Fruit fly (Drosophila melanogaster) whole organism, embryonic: ENCODE results near the gene Sfp93F.
A peak's percentile ranks its signal among the peaks of the same experiment; 100 is the strongest.

Experiments
- CG10267 ChIP-seq: fragments of 200-800 bp; sonication (Bioruptor generic); optimal IDR thresholded peaks from 2 replicates; lab custom pipeline; 2018; ENCODE audit warnings: missing biosample characterization, mild to moderate bottlenecking, missing genetic modification characterization, moderate library complexity
- CG10321 ChIP-seq: fragments of 200-800 bp; sonication (Bioruptor generic); IDR thresholded peaks from 2 replicates; pipeline ENCODE4 v1.3.6; 2022; ENCODE audit warnings: missing biosample characterization, missing genetic modification characterization
- CG11085 ChIP-seq: fragments of 200-800 bp; sonication (Bioruptor generic); IDR thresholded peaks from 2 replicates; pipeline ENCODE4 v1.3.6; 2022; ENCODE audit warnings: missing biosample characterization, missing genetic modification characterization
- CG14667 ChIP-seq: fragments of 200-800 bp; sonication (Bioruptor generic); IDR thresholded peaks from 2 replicates; pipeline ENCODE4 v1.3.6; 2022; ENCODE audit warnings: missing biosample characterization, missing genetic modification characterization
- CG1602 ChIP-seq: fragments of 200-800 bp; sonication (Bioruptor generic); optimal IDR thresholded peaks from 3 replicates; lab custom pipeline; 2016; ENCODE audit warnings: missing biosample characterization, missing genetic modification characterization
- CG1603 ChIP-seq: fragments of 200-800 bp; sonication (Bioruptor generic); optimal IDR thresholded peaks from 2 replicates; lab custom pipeline; 2019; ENCODE audit warnings: missing biosample characterization, mild to moderate bottlenecking, missing genetic modification characterization, moderate library complexity
- CG16813 ChIP-seq: fragments of 200-800 bp; sonication (Bioruptor generic); IDR thresholded peaks from 3 replicates; pipeline ENCODE4 v1.3.6; 2022; ENCODE audit warnings: missing biosample characterization, missing genetic modification characterization; ENCODE audit not compliant: partially characterized antibody
- CG17361 ChIP-seq: fragments of 200-800 bp; sonication (Bioruptor generic); IDR thresholded peaks from 3 replicates; pipeline ENCODE4 v1.3.6; 2022; ENCODE audit warnings: missing biosample characterization, missing genetic modification characterization
- CG18262 ChIP-seq: fragments of 200-800 bp; optimal IDR thresholded peaks from 3 replicates; lab custom pipeline; 2019; ENCODE audit warnings: missing biosample characterization, mild to moderate bottlenecking, missing genetic modification characterization, moderate library complexity
- CG18599 ChIP-seq: fragments of 200-800 bp; sonication (Bioruptor generic); optimal IDR thresholded peaks from 3 replicates; lab custom pipeline; 2017; ENCODE audit warnings: missing biosample characterization, missing genetic modification characterization, mild to moderate bottlenecking, moderate library complexity, missing genetic modification reagents
- CG31441 ChIP-seq: fragments of 200-800 bp; sonication (Bioruptor generic); IDR thresholded peaks from 2 replicates; pipeline ENCODE4 v1.3.6; 2022; ENCODE audit warnings: missing biosample characterization, missing genetic modification characterization
- CG32772 ChIP-seq: fragments of 200-800 bp; sonication (Bioruptor generic); IDR thresholded peaks from 2 replicates; pipeline ENCODE4 v1.3.6; 2022; ENCODE audit warnings: missing biosample characterization, missing genetic modification characterization
- CG4424 ChIP-seq: fragments of 200-800 bp; sonication (Bioruptor generic); optimal IDR thresholded peaks from 3 replicates; lab custom pipeline; 2016; ENCODE audit warnings: missing biosample characterization, missing genetic modification characterization
- CG5180 ChIP-seq: fragments of 200-800 bp; sonication (Bioruptor generic); optimal IDR thresholded peaks from 3 replicates; lab custom pipeline; 2017; ENCODE audit warnings: missing biosample characterization, missing genetic modification characterization, mild to moderate bottlenecking, moderate library complexity, missing genetic modification reagents
- CG6254 ChIP-seq: fragments of 200-800 bp; sonication (Bioruptor generic); optimal IDR thresholded peaks from 3 replicates; lab custom pipeline; 2017; ENCODE audit warnings: mild to moderate bottlenecking, missing biosample characterization, missing genetic modification reagents, missing genetic modification characterization
- CG6683 ChIP-seq: fragments of 200-800 bp; sonication (Bioruptor generic); optimal IDR thresholded peaks from 2 replicates; lab custom pipeline; 2017; ENCODE audit warnings: missing biosample characterization, mild to moderate bottlenecking, missing genetic modification characterization, missing genetic modification reagents
- CG7357 ChIP-seq: fragments of 200-800 bp; sonication (Bioruptor generic); IDR thresholded peaks from 3 replicates; pipeline ENCODE4 v1.3.6; 2022; ENCODE audit warnings: missing biosample characterization, missing genetic modification characterization
- CG7987 ChIP-seq: fragments of 200-800 bp; sonication (Bioruptor generic); optimal IDR thresholded peaks from 2 replicates; lab custom pipeline; 2018; ENCODE audit warnings: missing biosample characterization, mild to moderate bottlenecking, missing genetic modification characterization, moderate library complexity
- CG8388 ChIP-seq: fragments of 200-800 bp; sonication (Bioruptor generic); optimal IDR thresholded peaks from 2 replicates; lab custom pipeline; 2019; ENCODE audit warnings: missing biosample characterization, mild to moderate bottlenecking, missing genetic modification characterization, moderate library complexity
- CG8478 ChIP-seq: fragments of >200 bp; optimal IDR thresholded peaks from 2 replicates; lab custom pipeline; 2018
- CG8944 ChIP-seq: fragments of 200-800 bp; sonication (Bioruptor generic); optimal IDR thresholded peaks from 3 replicates; lab custom pipeline; 2016; ENCODE audit warnings: missing biosample characterization, missing genetic modification characterization
- CG9609 ChIP-seq: fragments of 200-800 bp; sonication (Bioruptor generic); optimal IDR thresholded peaks from 3 replicates; lab custom pipeline; 2016; ENCODE audit warnings: missing biosample characterization, missing genetic modification characterization
- CG9817 ChIP-seq: fragments of 200-800 bp; sonication (Bioruptor generic); optimal IDR thresholded peaks from 2 replicates; lab custom pipeline; 2018; ENCODE audit warnings: missing biosample characterization, mild to moderate bottlenecking, missing genetic modification characterization, moderate library complexity
- E2f2 ChIP-seq: fragments of 200-800 bp; sonication (Bioruptor generic); IDR thresholded peaks from 2 replicates; pipeline ENCODE4 v1.3.6; 2022; ENCODE audit warnings: missing biosample characterization, missing genetic modification characterization
- Elba2 ChIP-seq: fragments of 200-800 bp; sonication (Bioruptor generic); optimal IDR thresholded peaks from 3 replicates; lab custom pipeline; 2016; ENCODE audit warnings: missing biosample characterization, missing genetic modification characterization
- NFAT ChIP-seq: fragments of 200-800 bp; sonication (Bioruptor generic); IDR thresholded peaks from 2 replicates; pipeline ENCODE4 v1.3.6; 2022; ENCODE audit warnings: missing biosample characterization, missing genetic modification characterization
- Rx ChIP-seq: fragments of 200-800 bp; sonication (Bioruptor generic); IDR thresholded peaks from 2 replicates; pipeline ENCODE4 v1.3.6; 2022; ENCODE audit warnings: missing biosample characterization, missing genetic modification characterization
- Stat92E ChIP-seq, 3 experiments: fragments of >200 bp in 2 of 3; fragments of 200-800 bp in 1 of 3; sonication (Bioruptor generic) in 1 of 3; optimal IDR thresholded peaks; 2 replicates each; lab custom pipeline; 2017 to 2019; ENCODE audit warnings: missing biosample characterization in 3 of 3, missing genetic modification characterization in 3 of 3, mild to moderate bottlenecking in 1 of 3, moderate library complexity in 1 of 3
- Xbp1 ChIP-seq: fragments of 200-800 bp; sonication (Bioruptor generic); optimal IDR thresholded peaks from 3 replicates; lab custom pipeline; 2016; ENCODE audit warnings: missing biosample characterization, mild to moderate bottlenecking, missing genetic modification characterization
- ab ChIP-seq: fragments of 200-800 bp; sonication (Bioruptor generic); optimal IDR thresholded peaks from 2 replicates; lab custom pipeline; 2016; ENCODE audit warnings: missing biosample characterization, missing genetic modification characterization
- ase ChIP-seq: fragments of 200-800 bp; sonication (Bioruptor generic); IDR thresholded peaks from 3 replicates; pipeline ENCODE4 v1.3.6; 2022; ENCODE audit warnings: missing biosample characterization, missing genetic modification characterization
- bcd ChIP-seq: fragments of 200-800 bp; sonication (Bioruptor generic); optimal IDR thresholded peaks from 2 replicates; lab custom pipeline; 2017; ENCODE audit warnings: missing biosample characterization, mild to moderate bottlenecking, missing genetic modification characterization
- caup ChIP-seq: fragments of 200-800 bp; sonication (Bioruptor generic); optimal IDR thresholded peaks from 3 replicates; lab custom pipeline; 2017; ENCODE audit warnings: missing biosample characterization, mild to moderate bottlenecking, missing genetic modification characterization, moderate library complexity; ENCODE audit not compliant: severe bottlenecking
- chif ChIP-seq, 2 experiments: fragments of 200-800 bp; sonication (Bioruptor generic); optimal IDR thresholded peaks; 3 replicates each; lab custom pipeline; 2016; ENCODE audit warnings: missing biosample characterization in 2 of 2, missing genetic modification characterization in 2 of 2
- ci ChIP-seq: fragments of 200-800 bp; sonication (Bioruptor generic); IDR thresholded peaks from 3 replicates; pipeline ENCODE4 v1.3.6; 2022; ENCODE audit warnings: missing biosample characterization, missing genetic modification characterization
- dmrt99B ChIP-seq: fragments of 200-800 bp; sonication (Bioruptor generic); optimal IDR thresholded peaks from 2 replicates; lab custom pipeline; 2018; ENCODE audit warnings: missing biosample characterization, mild to moderate bottlenecking, missing genetic modification characterization, moderate library complexity
- grau ChIP-seq: fragments of 200-800 bp; optimal IDR thresholded peaks from 3 replicates; lab custom pipeline; 2019; ENCODE audit warnings: missing biosample characterization, mild to moderate bottlenecking, missing genetic modification characterization, moderate library complexity
- hb ChIP-seq: fragments of 200-800 bp; sonication (Bioruptor generic); IDR thresholded peaks from 3 replicates; pipeline ENCODE4 v1.3.6; 2022; ENCODE audit warnings: missing biosample characterization, missing genetic modification characterization; ENCODE audit not compliant: partially characterized antibody
- hth ChIP-seq: fragments of >200 bp; optimal IDR thresholded peaks from 2 replicates; lab custom pipeline; 2017; ENCODE audit warnings: inconsistent platforms
- mirr ChIP-seq: fragments of 200-800 bp; sonication (Bioruptor generic); optimal IDR thresholded peaks from 3 replicates; lab custom pipeline; 2018; ENCODE audit warnings: missing biosample characterization, mild to moderate bottlenecking, missing genetic modification characterization
- nau ChIP-seq: fragments of 200-800 bp; sonication (Bioruptor generic); optimal IDR thresholded peaks from 3 replicates; lab custom pipeline; 2017; ENCODE audit warnings: missing biosample characterization, mild to moderate bottlenecking, missing genetic modification characterization, missing genetic modification reagents
- nmo ChIP-seq: fragments of 200-800 bp; sonication (Bioruptor generic); optimal IDR thresholded peaks from 2 replicates; lab custom pipeline; 2018; ENCODE audit warnings: missing biosample characterization, mild to moderate bottlenecking, missing genetic modification characterization, moderate library complexity
- pan ChIP-seq, 4 experiments: fragments of >200 bp in 3 of 4; fragments of 200-800 bp in 1 of 4; sonication (Bioruptor generic) in 1 of 4; optimal IDR thresholded peaks in 3 of 4; IDR thresholded peaks in 1 of 4; 2 replicates each; pipeline versions ENCODE4 v1.3.6 to Lab custom; 2017 to 2022; ENCODE audit warnings: missing biosample characterization in 2 of 4, missing genetic modification characterization in 2 of 4, mixed read lengths in 1 of 4
- phol ChIP-seq: fragments of 200-800 bp; sonication (Bioruptor generic); optimal IDR thresholded peaks from 3 replicates; lab custom pipeline; 2018; ENCODE audit warnings: missing biosample characterization, mild to moderate bottlenecking, missing genetic modification characterization, moderate library complexity
- scrt ChIP-seq: fragments of 200-800 bp; sonication (Bioruptor generic); optimal IDR thresholded peaks from 2 replicates; lab custom pipeline; 2018; ENCODE audit warnings: missing biosample characterization, mild to moderate bottlenecking, missing genetic modification characterization, moderate library complexity
- slou ChIP-seq: fragments of 200-800 bp; sonication (Bioruptor generic); optimal IDR thresholded peaks from 3 replicates; lab custom pipeline; 2016; ENCODE audit warnings: missing biosample characterization, missing genetic modification characterization
- sr ChIP-seq: fragments of 200-800 bp; sonication (Bioruptor generic); IDR thresholded peaks from 3 replicates; pipeline ENCODE4 v1.3.6; 2022; ENCODE audit warnings: missing biosample characterization, missing genetic modification characterization
- tup ChIP-seq: fragments of 200-800 bp; sonication (Bioruptor generic); optimal IDR thresholded peaks from 2 replicates; lab custom pipeline; 2016; ENCODE audit warnings: missing biosample characterization, mild to moderate bottlenecking, missing genetic modification characterization, moderate library complexity
- unpg ChIP-seq: fragments of 200-800 bp; sonication (Bioruptor generic); optimal IDR thresholded peaks from 3 replicates; lab custom pipeline; 2018; ENCODE audit warnings: missing biosample characterization, mild to moderate bottlenecking, missing genetic modification characterization, moderate library complexity
- zfh1 ChIP-seq: fragments of 200-800 bp; sonication (Bioruptor generic); IDR thresholded peaks from 3 replicates; pipeline ENCODE4 v1.3.6; 2022; ENCODE audit warnings: missing biosample characterization, missing genetic modification characterization

The Sfp93F gene

DNA sequence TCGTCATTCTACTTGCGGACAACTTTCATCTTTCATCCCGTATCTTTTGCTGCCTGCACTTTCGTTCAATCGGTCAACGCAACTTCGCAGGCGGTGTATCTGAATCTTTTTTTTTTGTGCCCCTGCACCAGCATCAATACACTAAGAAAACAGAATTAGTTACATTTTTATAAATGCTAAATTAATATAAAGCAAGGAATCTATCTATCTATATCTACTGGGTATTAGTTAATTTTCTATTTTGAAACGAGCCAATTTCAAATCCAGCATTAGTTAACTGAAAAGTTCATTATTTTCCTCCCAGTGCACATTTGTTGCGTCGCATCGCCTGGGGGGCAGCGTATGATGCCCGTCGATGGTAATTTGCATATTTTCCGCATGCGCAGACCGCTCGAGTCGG lies 3.2 kb downstream of the Sfp93F start (continued):
- TF ChIP-seq Xbp1 (GFP tag; lab: Kevin White, UChicago) (peak; percentile 10), CG8388 (GFP tag; lab: Kevin White, UChicago) (no peak), phol (peak; percentile 25), CG17361 (GFP tag; lab: Robert Waterston, UW) (0 out of 3 replicates have a peak, but pooled peaks have one; percentile 12), CG7357 (no peak), CG7987 (GFP tag; lab: Kevin White, UChicago) (no peak), slou (GFP tag; lab: Kevin White, UChicago) (no peak), CG10321 (GFP tag; lab: Robert Waterston, UW) (no peak), caup (no peak), chif (GFP tag; optimal IDR thresholded peaks at IDR 0.05; lab: Kevin White, UChicago) (no peak), Stat92E (GFP tag; optimal IDR thresholded peaks at IDR 0.05; lab: Kevin White, UChicago) (no peak), CG11085 (GFP tag; lab: Robert Waterston, UW) (no peak), zfh1 (GFP tag; lab: Robert Waterston, UW) (0 out of 3 replicates have a peak, but pooled peaks have one; percentile 34), CG18262 (tag; lab: Kevin White, UChicago) (peak; percentile 10), CG1603 (tag; lab: Kevin White, UChicago) (peak; percentile 13), CG6254 (GFP tag; lab: Kevin White, UChicago) (no peak), scrt (GFP tag; lab: Kevin White, UChicago) (no peak), CG4424 (GFP tag; lab: Kevin White, UChicago) (no peak), CG9609 (GFP tag; lab: Kevin White, UChicago) (no peak), CG1602 (GFP tag; lab: Kevin White, UChicago) (no peak), CG5180 (GFP tag; lab: Kevin White, UChicago) (no peak), tup (GFP tag; lab: Kevin White, UChicago) (no peak), CG18599 (GFP tag; lab: Kevin White, UChicago) (no peak), ab (GFP tag; lab: Kevin White, UChicago) (no peak), NFAT (GFP tag; lab: Robert Waterston, UW) (no peak), sr (no peak), CG31441 (GFP tag; lab: Robert Waterston, UW) (0 out of 2 replicates have a peak, but pooled peaks have one; percentile 17), nau (no peak), CG32772 (GFP tag; lab: Robert Waterston, UW) (no peak), CG8478 (no peak), bcd (GFP tag; lab: Kevin White, UChicago) (no peak), CG10267 (tag; lab: Kevin White, UChicago) (no peak), ase (GFP tag; lab: Robert Waterston, UW) (no peak), Rx (GFP tag; lab: Robert Waterston, UW) (0 out of 2 replicates have a peak, but pooled peaks have one; percentile 22), hb (no peak), mirr (GFP tag; lab: Kevin White, UChicago) (no peak), CG8944 (GFP tag; lab: Kevin White, UChicago) (no peak), CG9817 (tag; lab: Kevin White, UChicago) (no peak), pan (optimal IDR thresholded peaks at IDR 0.05; lab: Kevin White, UChicago) (no peak), pan (GFP tag; optimal IDR thresholded peaks at IDR 0.05 in 1 of 2, IDR thresholded peaks at IDR 0.05 in 1 of 2) (no peak), nmo (GFP tag; lab: Kevin White, UChicago) (peak; percentile 19), hth (no peak), CG6683 (GFP tag; lab: Kevin White, UChicago) (no peak), dmrt99B (peak; percentile 24), grau (tag; lab: Kevin White, UChicago) (no peak), ci (peak; percentile 53; the same call in 1 of the 3 replicates), Elba2 (GFP tag; lab: Kevin White, UChicago) (no peak), CG16813 (GFP tag; lab: Robert Waterston, UW) (no peak), unpg (GFP tag; lab: Kevin White, UChicago) (peak; percentile 2), CG14667 (GFP tag; lab: Robert Waterston, UW) (0 out of 2 replicates have a peak, but pooled peaks have one; percentile 17), E2f2 (GFP tag; lab: Robert Waterston, UW) (no peak)
